Worm (Caenorhabditis elegans) whole organism, young adult: ENCODE results near the gene otub-4.
"Not testable (repeated sequence)": the region's sequence is repeated elsewhere in the genome, so short reads cannot be mapped to it uniquely, and the experiment has no call there.

Experiments used
- B0019.2 ChIP-seq: fragments of 200-800 bp; sonication (Bioruptor generic); conservative IDR thresholded peaks from 2 replicates; pipeline ENCODE4 v1.3.6; 2022; ENCODE audit warnings: missing genetic modification reagents, missing genetic modification characterization, missing compliant biosample characterization
- B0261.1 ChIP-seq: sonication (generic microtip); optimal IDR thresholded peaks from 2 replicates; lab custom pipeline; 2016; ENCODE audit warnings: mild to moderate bottlenecking, missing genetic modification characterization, moderate library complexity, missing compliant biosample characterization
- B0336.3 ChIP-seq: fragments of 200-800 bp; sonication (Bioruptor generic); IDR thresholded peaks from 2 replicates; pipeline ENCODE4 v1.3.6; 2022; ENCODE audit warnings: missing genetic modification characterization, missing compliant biosample characterization
- C06A6.2 ChIP-seq: fragments of 200-800 bp; sonication (Bioruptor generic); conservative IDR thresholded peaks from 2 replicates; pipeline ENCODE4 v1.3.6; 2022; ENCODE audit warnings: missing genetic modification characterization, missing compliant biosample characterization
- C17E4.6 ChIP-seq: fragments of 200-800 bp; sonication (Bioruptor generic); IDR thresholded peaks from 2 replicates; pipeline ENCODE4 v1.3.6; 2022; ENCODE audit warnings: missing genetic modification reagents, missing genetic modification characterization, missing compliant biosample characterization
- F22D6.2 ChIP-seq: sonication (generic microtip); optimal IDR thresholded peaks from 2 replicates; lab custom pipeline; 2016; ENCODE audit warnings: mild to moderate bottlenecking, missing genetic modification characterization, missing compliant biosample characterization
- F33H1.4 ChIP-seq: fragments of 200-800 bp; sonication (Bioruptor generic); IDR thresholded peaks from 2 replicates; pipeline ENCODE4 v1.3.6; 2022; ENCODE audit warnings: missing genetic modification reagents, missing genetic modification characterization, missing compliant biosample characterization
- K11D2.4 ChIP-seq: fragments of 200-800 bp; sonication (Bioruptor generic); IDR thresholded peaks from 2 replicates; pipeline ENCODE4 v1.3.6; 2022; ENCODE audit warnings: missing genetic modification reagents, missing genetic modification characterization, missing compliant biosample characterization
- Y79H2A.3 ChIP-seq: fragments of 200-800 bp; sonication (Bioruptor generic); conservative IDR thresholded peaks from 2 replicates; pipeline ENCODE4 v1.3.6; 2022; ENCODE audit warnings: missing genetic modification reagents, missing genetic modification characterization, missing compliant biosample characterization
- Y95B8A.8 ChIP-seq: fragments of 200-800 bp; sonication (Bioruptor generic); IDR thresholded peaks from 2 replicates; pipeline ENCODE4 v1.3.6; 2022; ENCODE audit warnings: missing genetic modification reagents, missing genetic modification characterization, missing compliant biosample characterization
- ama-1 ChIP-seq, 3 experiments: fragments of 150-350 bp in 1 of 3; sonication (generic microtip) in 2 of 3; optimal IDR thresholded peaks; 2 replicates each; lab custom pipeline; 2014 to 2018; ENCODE audit warnings: missing biosample characterization in 2 of 3, missing genetic modification characterization in 2 of 3, missing genetic modification reagents in 2 of 3
- attf-3 ChIP-seq: fragments of 200-800 bp; sonication (Bioruptor generic); conservative IDR thresholded peaks from 2 replicates; pipeline ENCODE4 v1.3.6; 2022; ENCODE audit warnings: missing genetic modification reagents, missing genetic modification characterization, missing compliant biosample characterization
- ceh-100 ChIP-seq: fragments of 200-800 bp; sonication (Bioruptor generic); IDR thresholded peaks from 2 replicates; pipeline ENCODE4 v1.3.6; 2022; ENCODE audit warnings: missing genetic modification reagents, missing genetic modification characterization, missing compliant biosample characterization
- ceh-27 ChIP-seq: fragments of 200-800 bp; sonication (Bioruptor generic); optimal IDR thresholded peaks from 2 replicates; lab custom pipeline; 2018; ENCODE audit warnings: mild to moderate bottlenecking, missing genetic modification characterization, moderate library complexity, missing compliant biosample characterization
- ceh-40 ChIP-seq: fragments of 200-800 bp; sonication (Bioruptor generic); IDR thresholded peaks from 2 replicates; pipeline ENCODE4 v1.3.6; 2022; ENCODE audit warnings: missing genetic modification characterization, missing compliant biosample characterization
- die-1 ChIP-seq: sonication (generic microtip); optimal IDR thresholded peaks from 2 replicates; lab custom pipeline; 2016; ENCODE audit warnings: missing genotype, mild to moderate bottlenecking, missing genetic modification characterization, missing compliant biosample characterization
- dox-1 ChIP-seq: fragments of 200-800 bp; sonication (Bioruptor generic); IDR thresholded peaks from 2 replicates; pipeline ENCODE4 v1.3.6; 2022; ENCODE audit warnings: missing genetic modification reagents, missing genetic modification characterization, missing compliant biosample characterization
- dpff-1 ChIP-seq: sonication (generic microtip); optimal IDR thresholded peaks from 2 replicates; lab custom pipeline; 2017; ENCODE audit warnings: mild to moderate bottlenecking, missing genetic modification characterization, missing compliant biosample characterization
- dpl-1 ChIP-seq: fragments of 150-350 bp; optimal IDR thresholded peaks from 2 replicates; lab custom pipeline; 2014; ENCODE audit warnings: missing biosample characterization, missing genetic modification reagents, missing genetic modification characterization
- egl-18 ChIP-seq: fragments of 200-800 bp; sonication (Bioruptor generic); IDR thresholded peaks from 2 replicates; pipeline ENCODE4 v1.3.6; 2022; ENCODE audit warnings: missing genetic modification reagents, missing genetic modification characterization, missing compliant biosample characterization
- egrh-3 ChIP-seq: fragments of 200-800 bp; sonication (Bioruptor generic); IDR thresholded peaks from 2 replicates; pipeline ENCODE4 v1.3.6; 2022; ENCODE audit warnings: missing genetic modification reagents, missing genetic modification characterization, missing compliant biosample characterization
- ekl-4 ChIP-seq: fragments of 200-800 bp; sonication (Bioruptor generic); IDR thresholded peaks from 2 replicates; pipeline ENCODE4 v1.3.6; 2022; ENCODE audit warnings: missing genetic modification reagents, missing genetic modification characterization, missing compliant biosample characterization
- hlh-12 ChIP-seq: sonication (generic microtip); optimal IDR thresholded peaks from 2 replicates; lab custom pipeline; 2016; ENCODE audit warnings: missing genetic modification characterization, missing compliant biosample characterization
- hlh-26 ChIP-seq: fragments of 200-800 bp; sonication (Bioruptor generic); conservative IDR thresholded peaks from 2 replicates; pipeline ENCODE4 v1.3.6; 2022; ENCODE audit warnings: missing genetic modification reagents, missing genetic modification characterization, missing compliant biosample characterization
- let-607 ChIP-seq, 2 experiments: fragments of 200-800 bp in 1 of 2; sonication (Bioruptor generic) in 1 of 2; sonication (generic microtip) in 1 of 2; optimal IDR thresholded peaks; 2 replicates each; lab custom pipeline; 2016 to 2018; ENCODE audit warnings: mild to moderate bottlenecking in 2 of 2, missing compliant biosample characterization in 2 of 2, missing genetic modification characterization in 2 of 2, moderate library complexity in 2 of 2, missing genotype in 1 of 2
- lin-35 ChIP-seq, 3 experiments: fragments of 150-350 bp in 2 of 3; sonication (generic microtip) in 1 of 3; optimal IDR thresholded peaks; 2 replicates each; lab custom pipeline; 2014 to 2018; ENCODE audit warnings: missing biosample characterization in 3 of 3, missing genetic modification characterization in 3 of 3, missing genetic modification reagents in 3 of 3
- lir-1 ChIP-seq: fragments of 200-800 bp; sonication (Bioruptor generic); conservative IDR thresholded peaks from 2 replicates; pipeline ENCODE4 v1.3.6; 2022; ENCODE audit warnings: missing genetic modification reagents, missing genetic modification characterization, missing compliant biosample characterization
- madf-3 ChIP-seq: fragments of 200-800 bp; sonication (Bioruptor generic); IDR thresholded peaks from 2 replicates; pipeline ENCODE4 v1.3.6; 2022; ENCODE audit warnings: missing genetic modification reagents, missing genetic modification characterization, missing compliant biosample characterization
- madf-8 ChIP-seq: fragments of 200-800 bp; sonication (Bioruptor generic); conservative IDR thresholded peaks from 2 replicates; pipeline ENCODE4 v1.3.6; 2022; ENCODE audit warnings: missing genetic modification reagents, missing genetic modification characterization, missing compliant biosample characterization
- nhr-80 ChIP-seq: sonication (generic microtip); optimal IDR thresholded peaks from 2 replicates; lab custom pipeline; 2016; ENCODE audit warnings: missing genetic modification characterization, missing compliant biosample characterization
- nhr-90 ChIP-seq: sonication (generic microtip); optimal IDR thresholded peaks from 2 replicates; lab custom pipeline; 2016; ENCODE audit warnings: missing genotype, mild to moderate bottlenecking, missing genetic modification characterization, missing compliant biosample characterization
- pbrm-1 ChIP-seq: fragments of 200-800 bp; sonication (Bioruptor generic); IDR thresholded peaks from 2 replicates; pipeline ENCODE4 v1.3.6; 2022; ENCODE audit warnings: missing genetic modification reagents, missing genetic modification characterization, missing compliant biosample characterization
- pha-4 ChIP-seq: fragments of 150-350 bp; sonication (generic microtip); optimal IDR thresholded peaks from 2 replicates; lab custom pipeline; 2014; ENCODE audit warnings: missing biosample characterization, missing genetic modification reagents, missing genetic modification characterization
- repo-1 ChIP-seq: sonication (generic microtip); optimal IDR thresholded peaks from 2 replicates; lab custom pipeline; 2017; ENCODE audit warnings: mild to moderate bottlenecking, missing genetic modification characterization, missing compliant biosample characterization
- snpc-1.1 ChIP-seq: sonication (generic microtip); optimal IDR thresholded peaks from 2 replicates; lab custom pipeline; 2017; ENCODE audit warnings: missing genetic modification characterization, mild to moderate bottlenecking, missing compliant biosample characterization, antibody characterized with exemption, moderate library complexity, missing genotype, missing genetic modification reagents; ENCODE audit not compliant: insufficient read depth
- snpc-4 ChIP-seq, 5 experiments: fragments of 150-350 bp in 1 of 5; sonication (generic microtip) in 4 of 5; optimal IDR thresholded peaks; 2 replicates each; lab custom pipeline; 2014 to 2018; ENCODE audit warnings: missing genetic modification characterization in 5 of 5, missing biosample characterization in 3 of 5, antibody characterized with exemption in 2 of 5, mild to moderate bottlenecking in 2 of 5, missing compliant biosample characterization in 2 of 5, missing genotype in 2 of 5, moderate library complexity in 2 of 5, missing genetic modification reagents in 1 of 5
- tlf-1 ChIP-seq: fragments of 200-800 bp; sonication (Bioruptor generic); optimal IDR thresholded peaks from 2 replicates; lab custom pipeline; 2018; ENCODE audit warnings: mild to moderate bottlenecking, missing genetic modification characterization, missing compliant biosample characterization
- zim-3 ChIP-seq: sonication (generic microtip); optimal IDR thresholded peaks from 2 replicates; lab custom pipeline; 2017; ENCODE audit warnings: mild to moderate bottlenecking, missing genetic modification characterization, moderate library complexity, missing compliant biosample characterization

Gene otub-4

ce11 chrIV:3394066-3394465 is 16.1 kb upstream of the otub-4 start, which contains the start of gene C04C3.4:
Gene C04C3.4 (plus strand): TSS chrIV:3394366.
- not testable (repeated sequence) for TF ChIP-seq C17E4.6 (GFP tag; lab: Robert Waterston, UW); nhr-90 (tag; lab: Kevin White, UChicago); hlh-26 (GFP tag; lab: Robert Waterston, UW)
- TF ChIP-seq, all 124 proteins: peak for 0; not testable (repeated sequence) for 124

ce11 chrIV:3389999-3390398 is 12.1 kb upstream of the otub-4 start, which contains the start of gene B0546.5:
Gene B0546.5 (minus strand): TSS chrIV:3390099.
- TF ChIP-seq tlf-1 (GFP tag; lab: Kevin White, UChicago); B0261.1 (tag; lab: Kevin White, UChicago); nhr-80 (tag; lab: Kevin White, UChicago): not testable (repeated sequence)
- TF ChIP-seq, all 124 proteins: peak for 0; not testable (repeated sequence) for 124

- TF ChIP-seq repo-1 = no peak
- TF ChIP-seq pha-4 (tag; lab: Kevin White, UChicago) = no peak
- TF ChIP-seq K11D2.4 (GFP tag; lab: Robert Waterston, UW) = no peak
- TF ChIP-seq snpc-1.1 = no peak
- no peak for TF ChIP-seq Y79H2A.3 (GFP tag; lab: Robert Waterston, UW)
- no peak for TF ChIP-seq F33H1.4 (GFP tag; lab: Robert Waterston, UW)
- no peak for TF ChIP-seq dox-1 (GFP tag; lab: Robert Waterston, UW)
- no peak for TF ChIP-seq F22D6.2 (tag; lab: Kevin White, UChicago)
- no peak for TF ChIP-seq madf-3 (GFP tag; lab: Robert Waterston, UW)
- TF ChIP-seq ceh-27 (GFP tag; lab: Kevin White, UChicago) = no peak
- no peak for TF ChIP-seq die-1 (tag; lab: Kevin White, UChicago)
- TF ChIP-seq ama-1 (optimal IDR thresholded peaks at IDR 0.05; lab: Kevin White, UChicago) = no peak
- TF ChIP-seq ama-1 (GFP tag; optimal IDR thresholded peaks at IDR 0.05; lab: Kevin White, UChicago) = peak in 1 of 2 experiments; percentile 47
- no peak for TF ChIP-seq zim-3 (tag; lab: Kevin White, UChicago)
- no peak for TF ChIP-seq lir-1 (GFP tag; lab: Robert Waterston, UW)
- TF ChIP-seq let-607 (tag; optimal IDR thresholded peaks at IDR 0.05; lab: Kevin White, UChicago) = peak in 1 of 2 experiments; percentile 13
- peak; percentile 4 for TF ChIP-seq tlf-1 (GFP tag; lab: Kevin White, UChicago)
- no peak for TF ChIP-seq dpff-1 (tag; lab: Kevin White, UChicago)
- no peak for TF ChIP-seq ceh-40
- TF ChIP-seq egl-18 (GFP tag; lab: Robert Waterston, UW) = no peak
- no peak for TF ChIP-seq B0019.2
- no peak for TF ChIP-seq C06A6.2 (GFP tag; lab: Robert Waterston, UW)
- peak; percentile 45; the same call in 1 of the 2 replicates for TF ChIP-seq B0336.3 (GFP tag; lab: Robert Waterston, UW)
Observed at ce11 chrIV:3386504-3387290, 8.8 kb upstream of the otub-4 start.

ce11 chrIV:3385337-3386215 is 7.6 kb upstream of the otub-4 start, which contains the start of gene mai-2:
Gene mai-2 (plus strand): TSS chrIV:3385910.
- TF ChIP-seq pbrm-1 (GFP tag; lab: Robert Waterston, UW) = peak; percentile 56; the same call in 1 of the 2 replicates
- 0 out of 2 replicates have a peak, but pooled peaks have one; percentile 10 for TF ChIP-seq attf-3 (GFP tag; lab: Robert Waterston, UW)
- TF ChIP-seq madf-8 (GFP tag; lab: Robert Waterston, UW) = no peak
- no peak for TF ChIP-seq madf-3 (GFP tag; lab: Robert Waterston, UW)
- no peak for TF ChIP-seq Y95B8A.8 (GFP tag; lab: Robert Waterston, UW)
- peak; percentile 43 for TF ChIP-seq dpl-1 (GFP tag; lab: Kevin White, UChicago)
- TF ChIP-seq ceh-100 (GFP tag; lab: Robert Waterston, UW) = no peak
- TF ChIP-seq lin-35 (GFP tag; optimal IDR thresholded peaks at IDR 0.05; lab: Kevin White, UChicago) = peak in 1 of 3 experiments; percentile 82
- TF ChIP-seq ama-1 (optimal IDR thresholded peaks at IDR 0.05; lab: Kevin White, UChicago) = peak; percentile 67
- no peak for TF ChIP-seq ama-1 (GFP tag; optimal IDR thresholded peaks at IDR 0.05; lab: Kevin White, UChicago)
- TF ChIP-seq snpc-4 (GFP tag; optimal IDR thresholded peaks at IDR 0.05; lab: Kevin White, UChicago) = no peak
- no peak for TF ChIP-seq snpc-4 (tag; optimal IDR thresholded peaks at IDR 0.05; lab: Kevin White, UChicago)
- TF ChIP-seq hlh-12 (tag; lab: Kevin White, UChicago) = no peak
- TF ChIP-seq egrh-3 (GFP tag; lab: Robert Waterston, UW) = peak; percentile 94
- TF ChIP-seq ekl-4 = 0 out of 2 replicates have a peak, but pooled peaks have one; percentile 23
- TF ChIP-seq snpc-1.1 = no peak
